Fruit fly (Drosophila melanogaster): Measurements from ENCODE around the gene mahe.

DNA sequence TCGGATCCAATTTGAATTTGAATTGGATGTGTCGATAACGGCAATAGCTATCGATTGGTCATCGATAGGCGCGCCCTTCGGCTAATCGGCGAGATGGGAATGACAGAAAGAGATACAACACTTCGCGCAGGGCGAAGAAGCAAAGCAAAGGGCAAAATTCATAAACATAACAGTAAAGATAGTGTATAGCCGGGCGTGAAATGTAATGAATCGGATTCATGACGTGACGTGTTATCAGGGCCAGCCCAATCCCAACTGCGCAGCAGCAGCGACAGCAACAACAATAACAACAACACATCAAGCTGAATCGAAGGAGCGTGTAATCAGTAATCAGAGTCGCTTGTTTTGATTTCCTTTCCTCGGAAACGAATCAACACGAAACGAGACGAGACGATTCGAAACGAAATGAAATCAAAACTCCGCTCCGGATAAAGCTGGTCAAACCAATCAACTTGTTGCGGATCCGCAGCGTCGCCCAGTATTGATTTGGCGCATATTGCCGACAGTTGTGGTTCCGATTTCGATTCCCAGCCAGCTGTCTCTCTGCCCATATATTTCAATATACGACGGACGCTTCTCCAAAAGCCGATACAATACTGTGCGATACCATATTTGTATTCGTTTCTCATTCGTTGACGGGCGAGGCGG, 19.1 kb downstream of the mahe start, which contains the start of gene snz:
- TF ChIP-seq Mnt (GFP tag; optimal IDR thresholded peaks at IDR 0.05) (peak; percentile 35), bab1 (GFP tag; optimal IDR thresholded peaks at IDR 0.05) (peak; percentile 11), cic (GFP tag; optimal IDR thresholded peaks at IDR 0.05) (peak; percentile 62), cnc (optimal IDR thresholded peaks at IDR 0.05) (no peak), CG5204 (GFP tag; optimal IDR thresholded peaks at IDR 0.05) (no peak), CG12768 (GFP tag; optimal IDR thresholded peaks at IDR 0.05) (no peak), tj (GFP tag; optimal IDR thresholded peaks at IDR 0.05) (peak; percentile 46), CG7101 (tag; optimal IDR thresholded peaks at IDR 0.05) (peak; percentile 38), CG7045 (GFP tag; optimal IDR thresholded peaks at IDR 0.05) (no peak), CG33017 (tag; optimal IDR thresholded peaks at IDR 0.05) (no peak), kay (GFP tag; ENCODE audit: borderline replicate concordance) (no peak), pad (GFP tag; optimal IDR thresholded peaks at IDR 0.05) (no peak), CG1620 (GFP tag; optimal IDR thresholded peaks at IDR 0.05) (no peak), Clk (GFP tag; optimal IDR thresholded peaks at IDR 0.05) (no peak)
